Worm (Caenorhabditis elegans) whole organism, young adult: ENCODE results near the gene EEED8.4.

Experiments used
- B0261.1 ChIP-seq: sonication (generic microtip); optimal IDR thresholded peaks from 2 replicates; lab custom pipeline; 2016; ENCODE audit warnings: mild to moderate bottlenecking, missing genetic modification characterization, moderate library complexity, missing compliant biosample characterization
- C06A6.2 ChIP-seq: fragments of 200-800 bp; sonication (Bioruptor generic); conservative IDR thresholded peaks from 2 replicates; pipeline ENCODE4 v1.3.6; 2022; ENCODE audit warnings: missing genetic modification characterization, missing compliant biosample characterization
- C17E4.6 ChIP-seq: fragments of 200-800 bp; sonication (Bioruptor generic); IDR thresholded peaks from 2 replicates; pipeline ENCODE4 v1.3.6; 2022; ENCODE audit warnings: missing genetic modification reagents, missing genetic modification characterization, missing compliant biosample characterization
- F10E7.11 ChIP-seq: sonication (generic microtip); optimal IDR thresholded peaks from 2 replicates; lab custom pipeline; 2017; ENCODE audit warnings: mild to moderate bottlenecking, missing genetic modification characterization, moderate library complexity, missing compliant biosample characterization
- F22D6.2 ChIP-seq: sonication (generic microtip); optimal IDR thresholded peaks from 2 replicates; lab custom pipeline; 2016; ENCODE audit warnings: mild to moderate bottlenecking, missing genetic modification characterization, missing compliant biosample characterization
- F49E8.2 ChIP-seq: sonication (generic microtip); optimal IDR thresholded peaks from 3 replicates; lab custom pipeline; 2017; ENCODE audit warnings: missing genetic modification characterization, mild to moderate bottlenecking, missing compliant biosample characterization, antibody characterized with exemption, moderate library complexity; ENCODE audit not compliant: insufficient read depth
- F52B5.7 ChIP-seq: sonication (generic microtip); optimal IDR thresholded peaks from 2 replicates; lab custom pipeline; 2016; ENCODE audit warnings: mild to moderate bottlenecking, missing genetic modification characterization, missing compliant biosample characterization
- F55B11.4 ChIP-seq: sonication (generic microtip); optimal IDR thresholded peaks from 2 replicates; lab custom pipeline; 2016; ENCODE audit warnings: missing compliant biosample characterization, missing genetic modification characterization, borderline replicate concordance; ENCODE audit not compliant: insufficient read depth
- K12H6.12 ChIP-seq: fragments of 200-800 bp; sonication (Bioruptor generic); optimal IDR thresholded peaks from 2 replicates; lab custom pipeline; 2018; ENCODE audit warnings: mild to moderate bottlenecking, missing genetic modification characterization, missing compliant biosample characterization
- Y53G8AR.9 ChIP-seq: fragments of 200-800 bp; sonication (Bioruptor generic); conservative IDR thresholded peaks from 2 replicates; pipeline ENCODE4 v1.3.6; 2022; ENCODE audit warnings: missing genetic modification reagents, missing genetic modification characterization, missing compliant biosample characterization
- akir-1 ChIP-seq: fragments of 200-800 bp; sonication (Bioruptor generic); optimal IDR thresholded peaks from 2 replicates; lab custom pipeline; 2018; ENCODE audit warnings: mild to moderate bottlenecking, missing genetic modification characterization, moderate library complexity, missing compliant biosample characterization
- aptf-2 ChIP-seq: fragments of 200-800 bp; sonication (Bioruptor generic); conservative IDR thresholded peaks from 2 replicates; pipeline ENCODE4 v1.3.6; 2022; ENCODE audit warnings: missing genetic modification reagents, missing genetic modification characterization, missing compliant biosample characterization
- aptf-3 ChIP-seq: fragments of 200-800 bp; sonication (Bioruptor generic); IDR thresholded peaks from 2 replicates; pipeline ENCODE4 v1.3.6; 2022; ENCODE audit warnings: missing genetic modification characterization, missing compliant biosample characterization
- attf-3 ChIP-seq: fragments of 200-800 bp; sonication (Bioruptor generic); conservative IDR thresholded peaks from 2 replicates; pipeline ENCODE4 v1.3.6; 2022; ENCODE audit warnings: missing genetic modification reagents, missing genetic modification characterization, missing compliant biosample characterization
- ccch-3 ChIP-seq: fragments of 200-800 bp; sonication (Bioruptor generic); optimal IDR thresholded peaks from 2 replicates; lab custom pipeline; 2018; ENCODE audit warnings: mild to moderate bottlenecking, missing genetic modification characterization, missing compliant biosample characterization
- cebp-1 ChIP-seq, 2 experiments: fragments of 200-800 bp in 1 of 2; sonication (Bioruptor generic) in 1 of 2; sonication (generic microtip) in 1 of 2; IDR thresholded peaks in 1 of 2; optimal IDR thresholded peaks in 1 of 2; 2 replicates each; pipeline versions ENCODE4 v1.3.6 to Lab custom; 2017 to 2022; ENCODE audit warnings: missing compliant biosample characterization in 2 of 2, missing genetic modification characterization in 2 of 2, mild to moderate bottlenecking in 1 of 2, missing genetic modification reagents in 1 of 2, moderate library complexity in 1 of 2
- cebp-2 ChIP-seq: fragments of 200-800 bp; sonication (Bioruptor generic); IDR thresholded peaks from 2 replicates; pipeline ENCODE4 v1.3.6; 2022; ENCODE audit warnings: missing genetic modification characterization, missing compliant biosample characterization
- ceh-91 ChIP-seq: fragments of 200-800 bp; sonication (Bioruptor generic); IDR thresholded peaks from 2 replicates; pipeline ENCODE4 v1.3.6; 2022; ENCODE audit warnings: missing genetic modification reagents, missing genetic modification characterization, missing compliant biosample characterization
- dox-1 ChIP-seq: fragments of 200-800 bp; sonication (Bioruptor generic); IDR thresholded peaks from 2 replicates; pipeline ENCODE4 v1.3.6; 2022; ENCODE audit warnings: missing genetic modification reagents, missing genetic modification characterization, missing compliant biosample characterization
- ekl-4 ChIP-seq: fragments of 200-800 bp; sonication (Bioruptor generic); IDR thresholded peaks from 2 replicates; pipeline ENCODE4 v1.3.6; 2022; ENCODE audit warnings: missing genetic modification reagents, missing genetic modification characterization, missing compliant biosample characterization
- hmg-1.2 ChIP-seq: fragments of 200-800 bp; sonication (Bioruptor generic); IDR thresholded peaks from 2 replicates; pipeline ENCODE4 v1.3.6; 2022; ENCODE audit warnings: missing genetic modification reagents, missing genetic modification characterization, missing compliant biosample characterization
- lag-1 ChIP-seq: fragments of 200-800 bp; sonication (Bioruptor generic); IDR thresholded peaks from 2 replicates; pipeline ENCODE4 v1.3.6; 2022; ENCODE audit warnings: missing genetic modification reagents, missing genetic modification characterization, missing compliant biosample characterization
- lin-54 ChIP-seq: fragments of 200-800 bp; sonication (Bioruptor generic); optimal IDR thresholded peaks from 2 replicates; lab custom pipeline; 2018; ENCODE audit warnings: mild to moderate bottlenecking, missing genetic modification characterization, missing compliant biosample characterization
- lir-1 ChIP-seq: fragments of 200-800 bp; sonication (Bioruptor generic); conservative IDR thresholded peaks from 2 replicates; pipeline ENCODE4 v1.3.6; 2022; ENCODE audit warnings: missing genetic modification reagents, missing genetic modification characterization, missing compliant biosample characterization
- madf-3 ChIP-seq: fragments of 200-800 bp; sonication (Bioruptor generic); IDR thresholded peaks from 2 replicates; pipeline ENCODE4 v1.3.6; 2022; ENCODE audit warnings: missing genetic modification reagents, missing genetic modification characterization, missing compliant biosample characterization
- madf-6 ChIP-seq: fragments of 200-800 bp; sonication (Bioruptor generic); IDR thresholded peaks from 2 replicates; pipeline ENCODE4 v1.3.6; 2022; ENCODE audit warnings: missing genetic modification reagents, missing genetic modification characterization, missing compliant biosample characterization
- madf-8 ChIP-seq: fragments of 200-800 bp; sonication (Bioruptor generic); conservative IDR thresholded peaks from 2 replicates; pipeline ENCODE4 v1.3.6; 2022; ENCODE audit warnings: missing genetic modification reagents, missing genetic modification characterization, missing compliant biosample characterization
- mel-28 ChIP-seq: sonication (generic microtip); optimal IDR thresholded peaks from 2 replicates; lab custom pipeline; 2016; ENCODE audit warnings: borderline replicate concordance, mild to moderate bottlenecking, missing genetic modification characterization, missing compliant biosample characterization
- mxl-1 ChIP-seq: sonication (generic microtip); optimal IDR thresholded peaks from 2 replicates; lab custom pipeline; 2016; ENCODE audit warnings: missing genetic modification characterization, missing compliant biosample characterization
- nfya-1 ChIP-seq: sonication (generic microtip); optimal IDR thresholded peaks from 2 replicates; lab custom pipeline; 2017; ENCODE audit warnings: antibody characterized with exemption, missing compliant biosample characterization, missing genetic modification characterization, borderline replicate concordance; ENCODE audit not compliant: insufficient read depth
- nfyb-1 ChIP-seq: fragments of 200-800 bp; sonication (Bioruptor generic); IDR thresholded peaks from 2 replicates; pipeline ENCODE4 v1.3.6; 2022; ENCODE audit warnings: missing genetic modification reagents, missing genetic modification characterization, missing compliant biosample characterization
- nhr-120 ChIP-seq: fragments of 200-800 bp; sonication (Bioruptor generic); IDR thresholded peaks from 2 replicates; pipeline ENCODE4 v1.3.6; 2022; ENCODE audit warnings: missing genetic modification characterization, missing compliant biosample characterization
- nhr-27 ChIP-seq: fragments of 200-800 bp; sonication (Bioruptor generic); optimal IDR thresholded peaks from 2 replicates; lab custom pipeline; 2018; ENCODE audit warnings: mild to moderate bottlenecking, missing genetic modification characterization, moderate library complexity, missing compliant biosample characterization
- pbrm-1 ChIP-seq: fragments of 200-800 bp; sonication (Bioruptor generic); IDR thresholded peaks from 2 replicates; pipeline ENCODE4 v1.3.6; 2022; ENCODE audit warnings: missing genetic modification reagents, missing genetic modification characterization, missing compliant biosample characterization
- rec-8 ChIP-seq, 2 experiments: sonication (generic microtip); optimal IDR thresholded peaks; 2 replicates each; lab custom pipeline; 2016; ENCODE audit warnings: mild to moderate bottlenecking in 2 of 2, missing genetic modification characterization in 2 of 2, missing genetic modification reagents in 2 of 2, missing genotype in 2 of 2, missing biosample characterization in 1 of 2, missing compliant biosample characterization in 1 of 2, moderate library complexity in 1 of 2
- snpc-1.1 ChIP-seq: sonication (generic microtip); optimal IDR thresholded peaks from 2 replicates; lab custom pipeline; 2017; ENCODE audit warnings: missing genetic modification characterization, mild to moderate bottlenecking, missing compliant biosample characterization, antibody characterized with exemption, moderate library complexity, missing genotype, missing genetic modification reagents; ENCODE audit not compliant: insufficient read depth
- snpc-1.3 ChIP-seq: sonication (generic microtip); optimal IDR thresholded peaks from 2 replicates; lab custom pipeline; 2017; ENCODE audit warnings: missing genetic modification characterization, mild to moderate bottlenecking, missing compliant biosample characterization, antibody characterized with exemption, moderate library complexity, missing genotype, missing genetic modification reagents; ENCODE audit not compliant: insufficient read depth
- snpc-4 ChIP-seq, 5 experiments: fragments of 150-350 bp in 1 of 5; sonication (generic microtip) in 4 of 5; optimal IDR thresholded peaks; 2 replicates each; lab custom pipeline; 2014 to 2018; ENCODE audit warnings: missing genetic modification characterization in 5 of 5, missing biosample characterization in 3 of 5, antibody characterized with exemption in 2 of 5, mild to moderate bottlenecking in 2 of 5, missing compliant biosample characterization in 2 of 5, missing genotype in 2 of 5, moderate library complexity in 2 of 5, missing genetic modification reagents in 1 of 5
- tlf-1 ChIP-seq: fragments of 200-800 bp; sonication (Bioruptor generic); optimal IDR thresholded peaks from 2 replicates; lab custom pipeline; 2018; ENCODE audit warnings: mild to moderate bottlenecking, missing genetic modification characterization, missing compliant biosample characterization
- unc-62 ChIP-seq: fragments of 150-350 bp; optimal IDR thresholded peaks from 2 replicates; lab custom pipeline; 2014; ENCODE audit warnings: missing biosample characterization, missing genetic modification reagents, missing genetic modification characterization
- xnd-1 ChIP-seq: sonication (generic microtip); optimal IDR thresholded peaks from 2 replicates; lab custom pipeline; 2016; ENCODE audit warnings: missing genotype, missing genetic modification reagents, missing genetic modification characterization, missing compliant biosample characterization
- zfh-2 ChIP-seq: fragments of 200-800 bp; sonication (Bioruptor generic); conservative IDR thresholded peaks from 2 replicates; pipeline ENCODE4 v1.3.6; 2022; ENCODE audit warnings: missing genetic modification reagents, missing genetic modification characterization, missing compliant biosample characterization
- ztf-18 ChIP-seq: sonication (generic microtip); optimal IDR thresholded peaks from 2 replicates; lab custom pipeline; 2016; ENCODE audit warnings: missing genotype, mild to moderate bottlenecking, missing genetic modification characterization, missing compliant biosample characterization
- ztf-28 ChIP-seq: fragments of 200-800 bp; sonication (Bioruptor generic); IDR thresholded peaks from 2 replicates; pipeline ENCODE4 v1.3.6; 2022; ENCODE audit warnings: missing genetic modification reagents, missing genetic modification characterization, missing compliant biosample characterization
- ztf-6 ChIP-seq: fragments of 200-800 bp; sonication (Bioruptor generic); IDR thresholded peaks from 2 replicates; pipeline ENCODE4 v1.3.6; 2022; ENCODE audit warnings: missing genetic modification reagents, missing genetic modification characterization, missing compliant biosample characterization

The EEED8.4 gene

DNA sequence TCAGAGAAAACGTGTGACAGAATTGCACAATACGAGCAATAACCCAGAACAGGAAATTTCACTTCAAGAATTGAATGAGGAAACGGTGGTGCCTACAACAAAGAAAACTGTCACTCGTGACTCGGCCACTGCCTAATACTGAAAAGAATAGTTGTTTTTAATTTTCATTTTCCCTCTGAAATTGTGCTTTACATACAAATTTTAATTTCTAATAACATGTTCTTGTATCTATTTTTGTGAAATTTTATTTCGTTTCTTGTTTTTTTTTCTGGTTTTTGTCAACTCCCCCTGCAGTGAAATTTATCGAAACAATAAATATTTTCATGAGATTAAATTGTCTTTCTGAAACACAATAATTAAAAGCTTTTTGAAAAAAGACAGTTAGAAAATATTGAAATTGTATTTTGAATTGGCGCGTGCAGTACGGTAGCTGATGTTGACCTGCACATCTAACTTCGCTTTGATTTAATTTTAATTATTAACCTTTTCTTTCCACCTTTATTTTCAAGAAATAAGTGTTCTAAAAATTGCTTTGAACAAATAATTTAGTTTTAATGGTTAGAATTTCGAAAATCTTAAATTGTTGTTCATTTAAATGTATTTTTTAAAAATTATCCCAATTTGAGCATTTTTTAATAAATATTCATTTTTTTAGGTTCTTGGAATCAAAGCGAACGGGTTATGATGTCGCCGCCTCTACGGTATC, 46.7 kb downstream of the EEED8.4 start, which contains the start of gene daz-1:
TSS of gene daz-1 (plus strand) at position 656 of the 706 bp plus-strand sequence.
- no peak for TF ChIP-seq K12H6.12
- TF ChIP-seq nhr-27 (tag; lab: Kevin White, UChicago): no peak
- no peak for TF ChIP-seq ceh-91 (GFP tag; lab: Robert Waterston, UW)
- peak; percentile 87 for TF ChIP-seq madf-6 (GFP tag; lab: Robert Waterston, UW)
- peak; percentile 76 for TF ChIP-seq snpc-1.3
- peak; percentile 68 for TF ChIP-seq madf-8 (GFP tag; lab: Robert Waterston, UW)
- TF ChIP-seq tlf-1 (GFP tag; lab: Kevin White, UChicago): peak; percentile 13
- no peak for TF ChIP-seq mel-28 (tag; lab: Kevin White, UChicago)
- TF ChIP-seq F49E8.2: peak; percentile 40
- no peak for TF ChIP-seq akir-1 (GFP tag; lab: Kevin White, UChicago)
- TF ChIP-seq zfh-2 (GFP tag; lab: Robert Waterston, UW): no peak
- TF ChIP-seq lin-54: peak; percentile 93
- TF ChIP-seq dox-1 (GFP tag; lab: Robert Waterston, UW): no peak
- no peak for TF ChIP-seq ztf-6
- TF ChIP-seq ztf-18 (tag; lab: Kevin White, UChicago): no peak
- TF ChIP-seq unc-62: no peak
- TF ChIP-seq snpc-1.1 (tag; lab: Kevin White, UChicago): no peak
- TF ChIP-seq rec-8 (tag; optimal IDR thresholded peaks at IDR 0.05; lab: Kevin White, UChicago): no peak
- TF ChIP-seq snpc-4 (GFP tag; optimal IDR thresholded peaks at IDR 0.05; lab: Kevin White, UChicago): no peak
- no peak for TF ChIP-seq snpc-4 (tag; optimal IDR thresholded peaks at IDR 0.05; lab: Kevin White, UChicago)
- no peak for TF ChIP-seq F55B11.4 (tag; lab: Kevin White, UChicago)
- TF ChIP-seq nfya-1: no peak
- TF ChIP-seq F52B5.7 (tag; lab: Kevin White, UChicago): no peak
- TF ChIP-seq madf-3 (GFP tag; lab: Robert Waterston, UW): no peak
- no peak for TF ChIP-seq ekl-4
- no peak for TF ChIP-seq cebp-2 (GFP tag; lab: Robert Waterston, UW)
- TF ChIP-seq B0261.1 (tag; lab: Kevin White, UChicago): no peak
- no peak for TF ChIP-seq ztf-28 (GFP tag; lab: Robert Waterston, UW)
- no peak for TF ChIP-seq nhr-120 (GFP tag; lab: Robert Waterston, UW)
- no peak for TF ChIP-seq nfyb-1 (GFP tag; lab: Robert Waterston, UW)
- TF ChIP-seq Y53G8AR.9 (GFP tag; lab: Robert Waterston, UW): no peak
- TF ChIP-seq C17E4.6 (GFP tag; lab: Robert Waterston, UW): no peak
- TF ChIP-seq mxl-1 (tag; lab: Kevin White, UChicago): no peak
- TF ChIP-seq F22D6.2 (tag; lab: Kevin White, UChicago): no peak
- TF ChIP-seq F10E7.11 (tag; lab: Kevin White, UChicago): no peak
- peak; percentile 68 for TF ChIP-seq xnd-1
- TF ChIP-seq lag-1 (GFP tag; lab: Robert Waterston, UW): no peak
- no peak for TF ChIP-seq ccch-3 (GFP tag; lab: Kevin White, UChicago)
- TF ChIP-seq lir-1 (GFP tag; lab: Robert Waterston, UW): no peak
- TF ChIP-seq aptf-2 (GFP tag; lab: Robert Waterston, UW): no peak
- TF ChIP-seq cebp-1 (GFP tag; IDR thresholded peaks at IDR 0.05; lab: Robert Waterston, UW): no peak
- no peak for TF ChIP-seq cebp-1 (tag; optimal IDR thresholded peaks at IDR 0.05; lab: Kevin White, UChicago)
- no peak for TF ChIP-seq pbrm-1 (GFP tag; lab: Robert Waterston, UW)
- no peak for TF ChIP-seq C06A6.2 (GFP tag; lab: Robert Waterston, UW)
- no peak for TF ChIP-seq aptf-3 (GFP tag; lab: Robert Waterston, UW)
- TF ChIP-seq attf-3 (GFP tag; lab: Robert Waterston, UW): no peak
- no peak for TF ChIP-seq hmg-1.2 (GFP tag; lab: Robert Waterston, UW)
